Worm (Caenorhabditis elegans) whole organism, late embryonic: Measurements from ENCODE around the gene glrx-3.

Source experiments
- C08G9.2 ChIP-seq: sonication (generic microtip); optimal IDR thresholded peaks from 2 replicates; lab custom pipeline; 2016; ENCODE audit warnings: mild to moderate bottlenecking, missing genetic modification characterization, moderate library complexity, missing compliant biosample characterization
- F13H6.1 ChIP-seq: sonication (generic microtip); optimal IDR thresholded peaks from 2 replicates; lab custom pipeline; 2016; ENCODE audit warnings: missing genetic modification characterization, missing compliant biosample characterization
- K02D7.2 ChIP-seq: sonication (generic microtip); optimal IDR thresholded peaks from 2 replicates; lab custom pipeline; 2017; ENCODE audit warnings: mild to moderate bottlenecking, missing genetic modification characterization, missing compliant biosample characterization
- ahr-1 ChIP-seq: sonication (generic microtip); optimal IDR thresholded peaks from 2 replicates; lab custom pipeline; 2016; ENCODE audit warnings: missing genetic modification characterization, missing compliant biosample characterization
- ama-1 ChIP-seq: fragments of 150-350 bp; optimal IDR thresholded peaks from 2 replicates; lab custom pipeline; 2014
- ceh-14 ChIP-seq: sonication (generic microtip); optimal IDR thresholded peaks from 2 replicates; lab custom pipeline; 2016; ENCODE audit warnings: missing genotype, missing genetic modification characterization, missing compliant biosample characterization
- ceh-19 ChIP-seq: fragments of 200-800 bp; sonication (Bioruptor generic); optimal IDR thresholded peaks from 2 replicates; lab custom pipeline; 2018; ENCODE audit warnings: mild to moderate bottlenecking, missing genetic modification characterization, missing compliant biosample characterization
- ceh-31 ChIP-seq: sonication (generic microtip); optimal IDR thresholded peaks from 2 replicates; lab custom pipeline; 2016; ENCODE audit warnings: missing genetic modification characterization, missing compliant biosample characterization
- ceh-34 ChIP-seq: sonication (generic microtip); optimal IDR thresholded peaks from 2 replicates; lab custom pipeline; 2016; ENCODE audit warnings: mild to moderate bottlenecking, missing genetic modification characterization, missing compliant biosample characterization
- ceh-45 ChIP-seq: fragments of 200-800 bp; sonication (Bioruptor generic); IDR thresholded peaks from 2 replicates; pipeline ENCODE4 v1.3.6; 2022; ENCODE audit warnings: missing genetic modification reagents, missing genetic modification characterization, missing compliant biosample characterization
- ceh-48 ChIP-seq: sonication (generic microtip); optimal IDR thresholded peaks from 2 replicates; lab custom pipeline; 2016; ENCODE audit warnings: missing genetic modification characterization, inconsistent platforms, missing compliant biosample characterization
- ceh-9 ChIP-seq: sonication (generic microtip); optimal IDR thresholded peaks from 2 replicates; lab custom pipeline; 2016; ENCODE audit warnings: mild to moderate bottlenecking, missing genetic modification characterization, inconsistent platforms, missing compliant biosample characterization
- che-1 ChIP-seq: sonication (generic microtip); optimal IDR thresholded peaks from 2 replicates; lab custom pipeline; 2016; ENCODE audit warnings: mild to moderate bottlenecking, missing genetic modification characterization, missing compliant biosample characterization
- dve-1 ChIP-seq: sonication (generic microtip); optimal IDR thresholded peaks from 2 replicates; lab custom pipeline; 2017; ENCODE audit warnings: antibody characterized with exemption, mild to moderate bottlenecking, missing genetic modification characterization, missing compliant biosample characterization
- elt-2 ChIP-seq: sonication (generic microtip); optimal IDR thresholded peaks from 2 replicates; lab custom pipeline; 2016; ENCODE audit warnings: missing genetic modification reagents, missing genetic modification characterization, missing compliant biosample characterization
- elt-4 ChIP-seq: sonication (generic microtip); optimal IDR thresholded peaks from 2 replicates; lab custom pipeline; 2016; ENCODE audit warnings: missing genetic modification characterization, missing compliant biosample characterization
- eyg-1 ChIP-seq: sonication (generic microtip); optimal IDR thresholded peaks from 2 replicates; lab custom pipeline; 2016; ENCODE audit warnings: missing genotype, missing genetic modification characterization, missing compliant biosample characterization
- fax-1 ChIP-seq: sonication (generic microtip); optimal IDR thresholded peaks from 2 replicates; lab custom pipeline; 2016; ENCODE audit warnings: missing genotype, missing genetic modification characterization, missing compliant biosample characterization
- gmeb-2 ChIP-seq: sonication (generic microtip); optimal IDR thresholded peaks from 2 replicates; lab custom pipeline; 2016; ENCODE audit warnings: missing genetic modification characterization, inconsistent platforms, missing compliant biosample characterization
- hlh-15 ChIP-seq: sonication (generic microtip); optimal IDR thresholded peaks from 2 replicates; lab custom pipeline; 2016; ENCODE audit warnings: missing genetic modification characterization, missing compliant biosample characterization
- hlh-6 ChIP-seq: sonication (generic microtip); optimal IDR thresholded peaks from 2 replicates; lab custom pipeline; 2016; ENCODE audit warnings: missing genotype, missing genetic modification characterization, missing compliant biosample characterization
- hlh-8 ChIP-seq: sonication (generic microtip); optimal IDR thresholded peaks from 2 replicates; lab custom pipeline; 2016; ENCODE audit warnings: missing genotype, missing genetic modification characterization, missing compliant biosample characterization
- lim-6 ChIP-seq: sonication (generic microtip); optimal IDR thresholded peaks from 2 replicates; lab custom pipeline; 2016; ENCODE audit warnings: missing genetic modification characterization, missing compliant biosample characterization
- lin-11 ChIP-seq: fragments of 200-800 bp; sonication (Bioruptor generic); optimal IDR thresholded peaks from 2 replicates; lab custom pipeline; 2018; ENCODE audit warnings: mild to moderate bottlenecking, missing genetic modification characterization, missing compliant biosample characterization
- madf-2 ChIP-seq: sonication (generic microtip); optimal IDR thresholded peaks from 2 replicates; lab custom pipeline; 2017; ENCODE audit warnings: missing genetic modification characterization, missing compliant biosample characterization
- mec-3 ChIP-seq: sonication (generic microtip); optimal IDR thresholded peaks from 2 replicates; lab custom pipeline; 2016; ENCODE audit warnings: borderline replicate concordance, missing genetic modification characterization, missing compliant biosample characterization
- nhr-232 ChIP-seq: sonication (generic microtip); optimal IDR thresholded peaks from 2 replicates; lab custom pipeline; 2016; ENCODE audit warnings: missing genetic modification characterization, missing compliant biosample characterization
- odd-2 ChIP-seq: sonication (generic microtip); optimal IDR thresholded peaks from 2 replicates; lab custom pipeline; 2017; ENCODE audit warnings: antibody characterized with exemption, mild to moderate bottlenecking, missing genetic modification characterization, missing compliant biosample characterization
- pag-3 ChIP-seq: sonication (generic microtip); optimal IDR thresholded peaks from 2 replicates; lab custom pipeline; 2016; ENCODE audit warnings: missing compliant biosample characterization, missing genetic modification characterization, borderline replicate concordance
- pat-9 ChIP-seq: fragments of 200-800 bp; sonication (Bioruptor generic); optimal IDR thresholded peaks from 2 replicates; lab custom pipeline; 2018; ENCODE audit warnings: mild to moderate bottlenecking, missing genetic modification characterization, moderate library complexity, missing compliant biosample characterization
- ref-2 ChIP-seq: sonication (generic microtip); optimal IDR thresholded peaks from 2 replicates; lab custom pipeline; 2016; ENCODE audit warnings: missing genetic modification characterization, missing compliant biosample characterization
- rnt-1 ChIP-seq: sonication (generic microtip); optimal IDR thresholded peaks from 2 replicates; lab custom pipeline; 2016; ENCODE audit warnings: missing genetic modification characterization, missing compliant biosample characterization
- sox-2 ChIP-seq: fragments of 200-800 bp; sonication (Bioruptor generic); IDR thresholded peaks from 2 replicates; pipeline ENCODE4 v1.3.6; 2022; ENCODE audit warnings: missing genetic modification reagents, missing genetic modification characterization, missing compliant biosample characterization
- tbx-2 ChIP-seq: sonication (generic microtip); optimal IDR thresholded peaks from 2 replicates; lab custom pipeline; 2016; ENCODE audit warnings: missing genetic modification characterization, missing compliant biosample characterization
- tbx-7 ChIP-seq: sonication (generic microtip); optimal IDR thresholded peaks from 2 replicates; lab custom pipeline; 2016; ENCODE audit warnings: missing genotype, missing genetic modification characterization, missing compliant biosample characterization
- unc-42 ChIP-seq: sonication (generic microtip); optimal IDR thresholded peaks from 2 replicates; lab custom pipeline; 2016; ENCODE audit warnings: missing genotype, missing genetic modification characterization, missing compliant biosample characterization
- unc-55 ChIP-seq: sonication (generic microtip); optimal IDR thresholded peaks from 2 replicates; lab custom pipeline; 2017; ENCODE audit warnings: missing biosample characterization, missing genetic modification reagents, missing genetic modification characterization

The glrx-3 gene

ce11 chrV:4382298-4382697 lies 41.2 kb upstream of the glrx-3 start, which contains the start of gene F13A2.1:
Gene F13A2.1 (minus strand): TSS chrV:4382398.
- no peak for TF ChIP-seq lim-6 (tag; lab: Kevin White, UChicago)
- no peak for TF ChIP-seq eyg-1 (tag; lab: Kevin White, UChicago)
- TF ChIP-seq K02D7.2, result no peak
- no peak for TF ChIP-seq elt-2 (tag; lab: Kevin White, UChicago)
- no peak for TF ChIP-seq odd-2 (tag; lab: Kevin White, UChicago)
- no peak for TF ChIP-seq ama-1
- no peak for TF ChIP-seq rnt-1 (tag; lab: Kevin White, UChicago)
- TF ChIP-seq ceh-34 (tag; lab: Kevin White, UChicago), result no peak
- TF ChIP-seq ceh-19 (GFP tag; lab: Kevin White, UChicago), result no peak
- TF ChIP-seq mec-3 (tag; lab: Kevin White, UChicago), result no peak
- TF ChIP-seq pag-3 (tag; lab: Kevin White, UChicago), result no peak
- no peak for TF ChIP-seq ceh-31 (tag; lab: Kevin White, UChicago)
- no peak for TF ChIP-seq ceh-14 (tag; lab: Kevin White, UChicago)
- TF ChIP-seq che-1 (tag; lab: Kevin White, UChicago), result no peak
- TF ChIP-seq ahr-1 (tag; lab: Kevin White, UChicago), result no peak

ce11 chrV:4377622-4378021 lies 36.5 kb upstream of the glrx-3 start, which contains the start of gene F32D1.8:
Gene F32D1.8 (minus strand): TSS chrV:4377722.
- TF ChIP-seq hlh-8 (tag; lab: Kevin White, UChicago) (no peak), unc-55 (GFP tag; lab: Kevin White, UChicago) (no peak), ref-2 (no peak), gmeb-2 (tag; lab: Kevin White, UChicago) (no peak), pat-9 (tag; lab: Kevin White, UChicago) (no peak), ceh-9 (tag; lab: Kevin White, UChicago) (no peak), tbx-7 (tag; lab: Kevin White, UChicago) (no peak), F13H6.1 (tag; lab: Kevin White, UChicago) (no peak), unc-42 (tag; lab: Kevin White, UChicago) (no peak), tbx-2 (tag; lab: Kevin White, UChicago) (no peak)

- TF ChIP-seq lin-11 (no peak), C08G9.2 (no peak), elt-4 (tag; lab: Kevin White, UChicago) (no peak), sox-2 (GFP tag; lab: Robert Waterston, UW) (no peak), ceh-48 (tag; lab: Kevin White, UChicago) (no peak), ceh-19 (GFP tag; lab: Kevin White, UChicago) (no peak), dve-1 (tag; lab: Kevin White, UChicago) (no peak), unc-42 (tag; lab: Kevin White, UChicago) (no peak), gmeb-2 (tag; lab: Kevin White, UChicago) (no peak), fax-1 (tag; lab: Kevin White, UChicago) (no peak), hlh-6 (no peak), madf-2 (tag; lab: Kevin White, UChicago) (no peak), nhr-232 (tag; lab: Kevin White, UChicago) (no peak), ceh-45 (GFP tag; lab: Robert Waterston, UW) (no peak), ceh-31 (tag; lab: Kevin White, UChicago) (no peak), hlh-15 (no peak)
Measured at ce11 chrV:4375807-4376564, 34.9 kb upstream of the glrx-3 start, which contains the start of gene F32D1.7. Gene F32D1.7 (minus strand): TSS chrV:4376173.
